Worm (Caenorhabditis elegans): ENCODE results near the gene acy-3.

The acy-3 gene

DNA sequence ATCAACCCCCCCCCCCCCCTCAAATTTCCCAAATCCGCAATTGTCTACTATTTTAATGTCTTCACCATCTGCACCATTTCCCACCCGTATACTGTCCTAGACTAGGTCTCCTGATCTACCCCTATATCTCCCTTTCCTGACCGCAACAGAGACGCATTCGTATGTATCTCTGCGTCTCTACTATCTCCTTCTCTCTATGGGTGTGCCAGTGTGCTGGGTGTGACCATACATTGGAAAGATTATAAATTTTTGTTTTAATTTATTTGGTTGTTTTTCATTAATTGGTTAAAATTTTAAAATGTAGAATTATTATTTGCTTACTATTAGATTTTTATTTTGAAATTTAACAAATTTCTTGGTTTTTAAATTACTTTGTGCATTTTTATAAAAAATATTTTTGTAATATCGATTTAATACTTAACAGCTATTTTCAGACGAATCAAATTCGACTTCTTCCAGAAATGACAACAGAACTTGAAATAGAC, 35.7 kb upstream of the acy-3 start, which contains the start of gene amx-1 (continued):
- TF ChIP-seq pqm-1 (tag; optimal IDR thresholded peaks at IDR 0.05): no peak
- TF ChIP-seq pag-3 (tag; optimal IDR thresholded peaks at IDR 0.05; ENCODE audit: borderline replicate concordance, insufficient read depth): no peak
- TF ChIP-seq C16A3.4 (tag; optimal IDR thresholded peaks at IDR 0.05): no peak
- TF ChIP-seq zag-1 (tag; optimal IDR thresholded peaks at IDR 0.05): no peak
- TF ChIP-seq nhr-28 (tag; optimal IDR thresholded peaks at IDR 0.05): no peak

DNA sequence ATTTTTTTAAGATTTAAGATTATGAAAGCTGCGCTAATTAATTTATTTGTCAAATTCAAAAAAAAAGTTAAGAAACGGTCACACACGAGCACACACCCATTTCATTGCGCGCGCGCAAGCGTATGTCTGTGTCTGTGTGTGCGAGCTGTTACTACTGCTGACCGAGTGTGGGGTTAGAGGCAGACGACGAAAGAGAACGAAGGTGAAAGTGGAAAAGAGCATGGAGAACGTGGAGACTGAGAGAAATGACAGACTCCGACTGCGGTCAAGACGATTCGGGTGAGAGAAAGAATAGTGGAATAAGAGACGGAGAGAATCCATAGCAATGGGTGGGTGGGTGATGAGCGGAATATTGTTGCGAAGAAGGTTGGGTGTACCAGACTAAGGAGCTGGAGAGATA, 33.9 kb upstream of the acy-3 start:
- TF ChIP-seq blmp-1 (tag; optimal IDR thresholded peaks at IDR 0.05) (peak; percentile 100), nhr-77 (tag; optimal IDR thresholded peaks at IDR 0.05) (peak; percentile 45), ztf-11 (tag; optimal IDR thresholded peaks at IDR 0.05) (peak in 1 of 2 experiments; percentile 36), snpc-4 (tag; optimal IDR thresholded peaks at IDR 0.05) (no peak), lin-35 (GFP tag; optimal IDR thresholded peaks at IDR 0.05) (peak; percentile 44 to 78), efl-1 (optimal IDR thresholded peaks at IDR 0.05) (peak; percentile 66 to 72), efl-1 (GFP tag; optimal IDR thresholded peaks at IDR 0.05 in 1 of 2) (peak; percentile 33 to 79), pqm-1 (tag; optimal IDR thresholded peaks at IDR 0.05) (no peak), fkh-4 (tag; optimal IDR thresholded peaks at IDR 0.05; ENCODE audit: borderline replicate concordance) (no peak), unc-130 (tag; optimal IDR thresholded peaks at IDR 0.05) (no peak), lin-15B (tag; optimal IDR thresholded peaks at IDR 0.05) (no peak), unc-86 (tag; optimal IDR thresholded peaks at IDR 0.05) (peak; percentile 44), ceh-63 (GFP tag; optimal IDR thresholded peaks at IDR 0.05) (no peak), snu-23 (GFP tag; optimal IDR thresholded peaks at IDR 0.05) (peak; percentile 82), mdl-1 (tag; optimal IDR thresholded peaks at IDR 0.05) (peak in 1 of 2 experiments; percentile 74), unc-30 (tag; optimal IDR thresholded peaks at IDR 0.05) (no peak), lin-14 (GFP tag; optimal IDR thresholded peaks at IDR 0.05) (peak; percentile 92), nhr-85 (tag) (peak; percentile 77), ces-1 (GFP tag; optimal IDR thresholded peaks at IDR 0.05) (no peak), nhr-90 (tag; optimal IDR thresholded peaks at IDR 0.05; ENCODE audit: poor library complexity) (peak; percentile 34), lsy-2 (tag; optimal IDR thresholded peaks at IDR 0.05) (peak; percentile 65 to 83), rnt-1 (tag; optimal IDR thresholded peaks at IDR 0.05) (peak; percentile 86), nhr-11 (tag; optimal IDR thresholded peaks at IDR 0.05) (no peak), sup-37 (GFP tag; optimal IDR thresholded peaks at IDR 0.05) (peak; percentile 42), swsn-7 (tag; optimal IDR thresholded peaks at IDR 0.05) (peak; percentile 74), tbx-2 (tag; optimal IDR thresholded peaks at IDR 0.05) (peak; percentile 62), zag-1 (tag; optimal IDR thresholded peaks at IDR 0.05) (no peak), hpl-2 (GFP tag; optimal IDR thresholded peaks at IDR 0.05) (no peak), nhr-47 (tag; optimal IDR thresholded peaks at IDR 0.05) (peak; percentile 69), lin-13 (GFP tag; optimal IDR thresholded peaks at IDR 0.05) (peak; percentile 43), ztf-4 (tag; optimal IDR thresholded peaks at IDR 0.05) (no peak), fos-1 (tag; optimal IDR thresholded peaks at IDR 0.05) (peak; percentile 35), nhr-76 (tag; optimal IDR thresholded peaks at IDR 0.05) (no peak), ceh-82 (tag; optimal IDR thresholded peaks at IDR 0.05) (peak; percentile 28 to 69 (median 35)), isw-1 (GFP tag; IDR thresholded peaks at IDR 0.05) (peak; percentile 42; the same call in 1 of the 2 replicates), mab-9 (GFP tag; IDR thresholded peaks at IDR 0.05) (0 out of 2 replicates have a peak, but pooled peaks have one; percentile 9), efl-3 (GFP tag; optimal IDR thresholded peaks at IDR 0.05) (no peak), fkh-8 (tag; optimal IDR thresholded peaks at IDR 0.05) (peak; percentile 62), C16A3.4 (tag; optimal IDR thresholded peaks at IDR 0.05) (peak; percentile 48), nhr-71 (tag; optimal IDR thresholded peaks at IDR 0.05) (peak; percentile 79), ceh-8 (GFP tag; optimal IDR thresholded peaks at IDR 0.05) (no peak), egl-13 (tag; optimal IDR thresholded peaks at IDR 0.05) (no peak), mep-1 (tag; optimal IDR thresholded peaks at IDR 0.05) (peak; percentile 83), skn-1 (tag; optimal IDR thresholded peaks at IDR 0.05) (peak; percentile 61), nhr-19 (GFP tag; conservative IDR thresholded peaks at IDR 0.05) (peak; percentile 50), dsc-1 (tag; optimal IDR thresholded peaks at IDR 0.05) (peak; percentile 20), ets-5 (GFP tag; IDR thresholded peaks at IDR 0.05) (no peak), elt-3 (tag; optimal IDR thresholded peaks at IDR 0.05) (peak in 2 of 6 experiments; percentile 10 to 33), hlh-4 (tag; optimal IDR thresholded peaks at IDR 0.05) (no peak)
